Comparison of ENCODE assay signal across 4 worm cellular contexts in genomic region chrIII:10636493-10637031, ce11.
TF ChIP-seq lines count a peak whose summit lies in the region.

No protein-coding gene starts in this region.

TF ChIP-seq in whole organism, L1 larva, 84 proteins besides CTCF, POLR2A, EP300 and RAD21 (continues in another document):
- TF ChIP-seq irx-1 (tag; optimal IDR thresholded peaks at IDR 0.05; lab: Kevin White, UChicago) (no peak), egl-27 (tag; optimal IDR thresholded peaks at IDR 0.05; lab: Kevin White, UChicago) (no peak), swsn-7 (tag; optimal IDR thresholded peaks at IDR 0.05; lab: Kevin White, UChicago) (no peak), aly-2 (tag; optimal IDR thresholded peaks at IDR 0.05; lab: Kevin White, UChicago) (no peak), sox-4 (tag; optimal IDR thresholded peaks at IDR 0.05; lab: Kevin White, UChicago) (no peak), efl-3 (GFP tag; optimal IDR thresholded peaks at IDR 0.05; lab: Kevin White, UChicago) (no peak), C04F5.9 (tag; optimal IDR thresholded peaks at IDR 0.05; lab: Kevin White, UChicago) (no peak), C34B4.2 (tag; optimal IDR thresholded peaks at IDR 0.05; lab: Kevin White, UChicago) (no peak), grh-1 (GFP tag; IDR thresholded peaks at IDR 0.05; lab: Robert Waterston, UW) (no peak), fos-1 (tag; optimal IDR thresholded peaks at IDR 0.05; lab: Kevin White, UChicago) (no peak), lin-35 (GFP tag; optimal IDR thresholded peaks at IDR 0.05; lab: Kevin White, UChicago) (no peak), hlh-4 (tag; optimal IDR thresholded peaks at IDR 0.05; lab: Kevin White, UChicago) (no peak), nhr-12 (tag; optimal IDR thresholded peaks at IDR 0.05; lab: Kevin White, UChicago) (no peak), pag-3 (tag; optimal IDR thresholded peaks at IDR 0.05; lab: Kevin White, UChicago; ENCODE audit: borderline replicate concordance, insufficient read depth) (no peak), lin-14 (GFP tag; optimal IDR thresholded peaks at IDR 0.05; lab: Kevin White, UChicago) (peak; percentile 61), lin-13 (GFP tag; optimal IDR thresholded peaks at IDR 0.05; lab: Kevin White, UChicago) (no peak), ceh-88 (GFP tag; IDR thresholded peaks at IDR 0.05; lab: Robert Waterston, UW) (no peak), nhr-85 (tag; lab: Kevin White, UChicago) (peak; percentile 3), unc-86 (tag; optimal IDR thresholded peaks at IDR 0.05; lab: Kevin White, UChicago) (no peak), unc-98 (GFP tag; IDR thresholded peaks at IDR 0.05; lab: Robert Waterston, UW) (no peak), jun-1 (tag; optimal IDR thresholded peaks at IDR 0.05; lab: Kevin White, UChicago) (no peak), lin-15B (tag; optimal IDR thresholded peaks at IDR 0.05; lab: Kevin White, UChicago) (no peak), nhr-11 (tag; optimal IDR thresholded peaks at IDR 0.05; lab: Kevin White, UChicago) (no peak), isw-1 (GFP tag; IDR thresholded peaks at IDR 0.05; lab: Robert Waterston, UW) (no peak), mdl-1 (tag; optimal IDR thresholded peaks at IDR 0.05; lab: Kevin White, UChicago) (peak in 1 of 2 experiments; percentile 41)

TF ChIP-seq in whole organism, L2 larva, 48 proteins besides CTCF, POLR2A, EP300 and RAD21:
- TF ChIP-seq nhr-21 (tag; optimal IDR thresholded peaks at IDR 0.05; lab: Kevin White, UChicago), result no peak
- TF ChIP-seq zag-1 (tag; optimal IDR thresholded peaks at IDR 0.05; lab: Kevin White, UChicago), result no peak
- no peak for TF ChIP-seq crh-2 (tag; optimal IDR thresholded peaks at IDR 0.05; lab: Kevin White, UChicago)
- TF ChIP-seq fos-1 (tag; optimal IDR thresholded peaks at IDR 0.05; lab: Kevin White, UChicago), result peak; percentile 33
- peak; percentile 41 for TF ChIP-seq sma-9 (GFP tag; optimal IDR thresholded peaks at IDR 0.05; lab: Kevin White, UChicago)
- no peak for TF ChIP-seq sma-9 (tag; optimal IDR thresholded peaks at IDR 0.05; lab: Kevin White, UChicago)
- TF ChIP-seq nhr-129 (tag; optimal IDR thresholded peaks at IDR 0.05; lab: Kevin White, UChicago), result peak; percentile 32
- TF ChIP-seq F13H6.1 (tag; optimal IDR thresholded peaks at IDR 0.05; lab: Kevin White, UChicago), result peak; percentile 82
- peak; percentile 44 for TF ChIP-seq blmp-1 (tag; optimal IDR thresholded peaks at IDR 0.05; lab: Kevin White, UChicago; ENCODE audit: insufficient read depth)
- peak; percentile 32 for TF ChIP-seq egl-27 (tag; optimal IDR thresholded peaks at IDR 0.05; lab: Kevin White, UChicago)

TF ChIP-seq in whole organism, L3 larva, 47 proteins besides CTCF, POLR2A, EP300 and RAD21:
- peak; percentile 4 for TF ChIP-seq ceh-28 (tag; optimal IDR thresholded peaks at IDR 0.05; lab: Kevin White, UChicago)
- TF ChIP-seq elt-2 (tag; optimal IDR thresholded peaks at IDR 0.05; lab: Kevin White, UChicago), result no peak
- peak; percentile 6 for TF ChIP-seq nfya-1 (tag; optimal IDR thresholded peaks at IDR 0.05; lab: Kevin White, UChicago; ENCODE audit: insufficient read depth)
- peak; percentile 62 for TF ChIP-seq nhr-25 (tag; optimal IDR thresholded peaks at IDR 0.05; lab: Kevin White, UChicago)
- TF ChIP-seq pha-4 (tag; optimal IDR thresholded peaks at IDR 0.05; lab: Kevin White, UChicago), result peak; percentile 93
- peak; percentile 16 for TF ChIP-seq nhr-23 (tag; optimal IDR thresholded peaks at IDR 0.05; lab: Kevin White, UChicago)

TF ChIP-seq in whole organism, L4 larva, 104 proteins besides CTCF, POLR2A, EP300 and RAD21 (continues in another document):
- TF ChIP-seq sdz-12 (GFP tag; optimal IDR thresholded peaks at IDR 0.05; lab: Kevin White, UChicago) (no peak), skn-1 (tag; optimal IDR thresholded peaks at IDR 0.05; lab: Kevin White, UChicago) (no peak), ceh-32 (tag; optimal IDR thresholded peaks at IDR 0.05; lab: Kevin White, UChicago; ENCODE audit: poor library complexity) (no peak), F10B5.3 (tag; optimal IDR thresholded peaks at IDR 0.05; lab: Kevin White, UChicago) (no peak), nhr-6 (tag; optimal IDR thresholded peaks at IDR 0.05; lab: Kevin White, UChicago) (peak; percentile 34), php-3 (GFP tag; IDR thresholded peaks at IDR 0.05; lab: Robert Waterston, UW) (no peak), ztf-11 (tag; optimal IDR thresholded peaks at IDR 0.05; lab: Kevin White, UChicago) (no peak), nhr-102 (tag; optimal IDR thresholded peaks at IDR 0.05; lab: Kevin White, UChicago) (no peak), F37D6.2 (tag; optimal IDR thresholded peaks at IDR 0.05; lab: Kevin White, UChicago) (no peak), spr-3 (GFP tag; optimal IDR thresholded peaks at IDR 0.05; lab: Kevin White, UChicago) (no peak), arid-1 (GFP tag; conservative IDR thresholded peaks at IDR 0.05; lab: Robert Waterston, UW) (no peak), mxl-2 (GFP tag; conservative IDR thresholded peaks at IDR 0.05; lab: Robert Waterston, UW) (no peak), nhr-237 (tag; optimal IDR thresholded peaks at IDR 0.05; lab: Kevin White, UChicago) (no peak), nhr-11 (tag; optimal IDR thresholded peaks at IDR 0.05; lab: Kevin White, UChicago) (no peak), ceh-44 (GFP tag; IDR thresholded peaks at IDR 0.05; lab: Robert Waterston, UW) (no peak), pha-4 (GFP tag; IDR thresholded peaks at IDR 0.05; lab: Robert Waterston, UW) (no peak; the same call in 1 of the 2 replicates), pha-4 (tag; optimal IDR thresholded peaks at IDR 0.05; lab: Kevin White, UChicago) (peak; percentile 79), Y105C5A.15 (GFP tag; IDR thresholded peaks at IDR 0.05; lab: Robert Waterston, UW) (no peak), fkh-10 (GFP tag; optimal IDR thresholded peaks at IDR 0.05; lab: Kevin White, UChicago) (no peak), ZK546.5 (tag; optimal IDR thresholded peaks at IDR 0.05; lab: Kevin White, UChicago) (no peak), dve-1 (tag; optimal IDR thresholded peaks at IDR 0.05; lab: Kevin White, UChicago; ENCODE audit: insufficient read depth) (peak; percentile 23), hif-1 (tag; optimal IDR thresholded peaks at IDR 0.05; lab: Kevin White, UChicago) (peak in 1 of 2 experiments; percentile 12), nhr-48 (tag; optimal IDR thresholded peaks at IDR 0.05; lab: Kevin White, UChicago) (no peak), hlh-11 (tag; optimal IDR thresholded peaks at IDR 0.05; lab: Kevin White, UChicago) (peak; percentile 36), nhr-42 (GFP tag; IDR thresholded peaks at IDR 0.05; lab: Robert Waterston, UW) (no peak), unc-130 (GFP tag; optimal IDR thresholded peaks at IDR 0.05; lab: Kevin White, UChicago) (no peak), duxl-1 (tag; optimal IDR thresholded peaks at IDR 0.05; lab: Kevin White, UChicago; ENCODE audit: poor library complexity) (no peak), rbr-2 (tag; optimal IDR thresholded peaks at IDR 0.05; lab: Kevin White, UChicago) (no peak), dmd-9 (GFP tag; IDR thresholded peaks at IDR 0.05; lab: Robert Waterston, UW) (no peak), daf-8 (GFP tag; IDR thresholded peaks at IDR 0.05; lab: Robert Waterston, UW) (no peak), lsy-2 (tag; optimal IDR thresholded peaks at IDR 0.05; lab: Kevin White, UChicago) (peak in 1 of 2 experiments; percentile 30), pqm-1 (tag; optimal IDR thresholded peaks at IDR 0.05; lab: Kevin White, UChicago) (no peak), D1046.2 (GFP tag; IDR thresholded peaks at IDR 0.05; lab: Robert Waterston, UW) (no peak), nhr-28 (tag; optimal IDR thresholded peaks at IDR 0.05; lab: Kevin White, UChicago) (peak; percentile 43), F49E8.2 (tag; optimal IDR thresholded peaks at IDR 0.05; lab: Kevin White, UChicago; ENCODE audit: borderline replicate concordance) (no peak), T20F7.1 (GFP tag; optimal IDR thresholded peaks at IDR 0.05; lab: Kevin White, UChicago) (no peak), zip-11 (GFP tag; IDR thresholded peaks at IDR 0.05; lab: Robert Waterston, UW) (no peak), madf-9 (GFP tag; conservative IDR thresholded peaks at IDR 0.05; lab: Robert Waterston, UW) (no peak), hlh-30 (tag; optimal IDR thresholded peaks at IDR 0.05; lab: Kevin White, UChicago; ENCODE audit: insufficient read depth) (peak; percentile 42), mes-2 (tag; optimal IDR thresholded peaks at IDR 0.05; lab: Kevin White, UChicago; ENCODE audit: poor library complexity, severe bottlenecking) (peak; percentile 1), mdl-1 (tag; optimal IDR thresholded peaks at IDR 0.05; lab: Kevin White, UChicago) (peak; percentile 10 to 59), spr-1 (tag; optimal IDR thresholded peaks at IDR 0.05; lab: Kevin White, UChicago) (no peak), Y48G9A.11 (GFP tag; IDR thresholded peaks at IDR 0.05; lab: Robert Waterston, UW) (no peak), vab-7 (GFP tag; IDR thresholded peaks at IDR 0.05; lab: Robert Waterston, UW) (no peak), lin-39 (tag; optimal IDR thresholded peaks at IDR 0.05; lab: Kevin White, UChicago) (no peak), nhr-111 (GFP tag; optimal IDR thresholded peaks at IDR 0.05; lab: Kevin White, UChicago) (no peak), egl-27 (tag; optimal IDR thresholded peaks at IDR 0.05; lab: Kevin White, UChicago) (no peak), daf-12 (tag; optimal IDR thresholded peaks at IDR 0.05; lab: Kevin White, UChicago) (no peak), snpc-1.2 (GFP tag; IDR thresholded peaks at IDR 0.05; lab: Robert Waterston, UW) (no peak), fos-1 (tag; optimal IDR thresholded peaks at IDR 0.05; lab: Kevin White, UChicago) (no peak), F26F4.8 (GFP tag; conservative IDR thresholded peaks at IDR 0.05; lab: Robert Waterston, UW) (no peak), mep-1 (tag; optimal IDR thresholded peaks at IDR 0.05; lab: Kevin White, UChicago) (peak; percentile 27), zfp-3 (GFP tag; conservative IDR thresholded peaks at IDR 0.05; lab: Robert Waterston, UW) (no peak), ztf-7 (tag; optimal IDR thresholded peaks at IDR 0.05; lab: Kevin White, UChicago) (no peak), ceh-20 (GFP tag; IDR thresholded peaks at IDR 0.05; lab: Robert Waterston, UW) (no peak), Y5F2A.4 (GFP tag; optimal IDR thresholded peaks at IDR 0.05; lab: Kevin White, UChicago) (no peak), nhr-41 (GFP tag; IDR thresholded peaks at IDR 0.05; lab: Robert Waterston, UW) (no peak), aha-1 (tag; lab: Kevin White, UChicago) (no peak), lin-15B (tag; optimal IDR thresholded peaks at IDR 0.05; lab: Kevin White, UChicago) (no peak), tra-1 (GFP tag; IDR thresholded peaks at IDR 0.05; lab: Robert Waterston, UW) (no peak)

Comparison
In these comparisons a context has a peak if more than half of its experiments do, and no peak if none do; other contexts are left out.
1. Of the 29 proteins assayed by ChIP-seq in both whole organism, L4 larva and whole organism, L1 larva: peak only in whole organism, L4 larva: nhr-28; only in whole organism, L1 larva: none; in both: mep-1; in neither: 25; mixed calls (peak in some experiments, not most) for 2.